Fruit fly (Drosophila melanogaster) S2 (cell line): ENCODE results near the gene CG18048.

Source experiments
- CG8478 ChIP-seq: fragments of >200 bp; optimal IDR thresholded peaks from 2 replicates; lab custom pipeline; 2018
- CTCF ChIP-seq, 2 experiments: fragments of >200 bp; optimal IDR thresholded peaks; 2 replicates each; lab custom pipeline; 2018

DNA sequence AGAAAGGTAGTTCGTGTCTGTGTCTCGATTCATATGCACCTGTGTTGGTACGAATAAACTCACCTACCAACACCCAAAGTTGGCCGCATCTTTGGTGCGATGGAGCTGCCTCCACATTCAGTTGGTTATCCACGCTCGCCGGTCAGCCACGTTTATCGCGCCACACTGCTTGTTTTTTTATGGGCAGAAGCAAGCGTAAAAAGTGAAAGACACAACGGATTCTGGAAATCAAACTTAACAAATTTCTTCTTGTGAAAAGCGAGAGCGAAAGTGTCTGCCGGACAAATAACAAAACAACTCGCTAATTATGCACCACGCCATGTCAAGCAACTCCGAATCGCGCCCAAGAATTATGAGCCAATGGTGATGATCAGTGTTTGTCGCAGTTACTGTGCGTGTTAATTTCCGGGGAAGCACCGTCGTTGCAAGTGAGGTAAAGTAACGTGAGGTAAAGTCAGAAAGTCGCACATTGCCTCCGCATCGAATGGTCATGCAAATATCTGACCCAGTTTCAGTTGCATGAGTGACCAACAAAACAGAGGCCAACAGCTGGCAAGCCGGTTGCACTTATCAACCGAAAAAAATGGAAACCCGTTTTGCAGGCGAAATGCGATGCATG lies 34.2 kb upstream of the CG18048 start, which contains the start of gene Osi17:
- TF ChIP-seq CG8478 (lab: Kevin White, UChicago) (no peak), CTCF (optimal IDR thresholded peaks at IDR 0.05; lab: Kevin White, UChicago) (no peak)
